Fruit fly (Drosophila melanogaster): ENCODE results near the gene SF2.

Gene SF2

DNA sequence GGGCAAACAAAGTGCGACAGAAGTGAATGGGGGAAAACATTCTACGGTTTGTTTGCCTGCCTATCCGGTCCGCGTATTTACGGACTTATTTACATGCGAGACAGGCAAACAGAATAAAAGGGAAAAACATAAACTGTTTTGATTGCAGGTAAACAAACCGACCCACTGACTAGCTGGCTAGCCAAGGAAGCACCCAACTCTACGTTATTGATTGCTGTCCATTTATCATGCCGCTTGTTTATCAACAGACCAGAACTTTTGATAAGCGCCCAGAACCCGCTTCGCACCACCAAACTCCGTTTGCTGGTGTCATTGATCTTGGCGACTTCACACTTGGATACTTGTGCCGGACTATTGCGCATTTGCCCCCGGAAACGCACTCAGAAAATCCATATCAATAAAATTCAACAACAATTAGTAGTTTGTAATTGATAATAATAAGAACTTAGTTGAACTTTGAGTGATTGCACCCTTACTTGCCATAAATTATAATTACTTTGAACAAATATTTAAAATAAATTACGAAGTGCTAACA is 9.9 kb downstream of the SF2 start (continued):
- TF ChIP-seq CG16813 (GFP tag; IDR thresholded peaks at IDR 0.05; ENCODE audit: partially characterized antibody): no peak
- TF ChIP-seq CG42726 (GFP tag; IDR thresholded peaks at IDR 0.05; ENCODE audit: partially characterized antibody): no peak
- TF ChIP-seq gsb (GFP tag; IDR thresholded peaks at IDR 0.05): peak; percentile 63
- TF ChIP-seq dysf (GFP tag; IDR thresholded peaks at IDR 0.05): peak; percentile 50; the same call in 2 of the 3 replicates
- peak; percentile 45 for TF ChIP-seq CG13424 (tag; optimal IDR thresholded peaks at IDR 0.05)
- TF ChIP-seq Med (GFP tag): peak; percentile 96
- no peak for TF ChIP-seq en (GFP tag; optimal IDR thresholded peaks at IDR 0.05)
- peak; percentile 14 for TF ChIP-seq Asciz (GFP tag; optimal IDR thresholded peaks at IDR 0.05)
- TF ChIP-seq lab (GFP tag; optimal IDR thresholded peaks at IDR 0.05): peak; percentile 88
- peak; percentile 70 for TF ChIP-seq Hey (tag; optimal IDR thresholded peaks at IDR 0.05)
- TF ChIP-seq CG2875 (GFP tag; optimal IDR thresholded peaks at IDR 0.05): peak; percentile 83
- peak in 1 of 2 experiments; percentile 17 for TF ChIP-seq crp (GFP tag; optimal IDR thresholded peaks at IDR 0.05)
- no peak for TF ChIP-seq gcm2 (GFP tag; optimal IDR thresholded peaks at IDR 0.05)
- peak; percentile 73 for TF ChIP-seq wek (GFP tag; optimal IDR thresholded peaks at IDR 0.05)
- TF ChIP-seq dmrt99B (tag; optimal IDR thresholded peaks at IDR 0.05): no peak
- no peak for TF ChIP-seq zf30C (GFP tag; optimal IDR thresholded peaks at IDR 0.05)
- TF ChIP-seq CG30020 (tag; optimal IDR thresholded peaks at IDR 0.05): no peak
- TF ChIP-seq CG13123 (GFP tag; optimal IDR thresholded peaks at IDR 0.05): peak; percentile 81
- peak; percentile 59 for TF ChIP-seq salm (tag; optimal IDR thresholded peaks at IDR 0.05)
- TF ChIP-seq Hand (GFP tag; optimal IDR thresholded peaks at IDR 0.05): no peak
- no peak for TF ChIP-seq tin (GFP tag; optimal IDR thresholded peaks at IDR 0.05)
- TF ChIP-seq CG17359 (tag; optimal IDR thresholded peaks at IDR 0.05): peak; percentile 33
- TF ChIP-seq ftz-f1 (GFP tag; optimal IDR thresholded peaks at IDR 0.05): no peak
- TF ChIP-seq CG6254 (GFP tag; optimal IDR thresholded peaks at IDR 0.05): peak; percentile 66
- peak; percentile 82 for TF ChIP-seq CG11398 (GFP tag; optimal IDR thresholded peaks at IDR 0.05)
- no peak for TF ChIP-seq CG5953 (GFP tag; IDR thresholded peaks at IDR 0.05)
- peak; percentile 78 for TF ChIP-seq Bdp1 (GFP tag; optimal IDR thresholded peaks at IDR 0.05)
- no peak for TF ChIP-seq usp (GFP tag; optimal IDR thresholded peaks at IDR 0.05)
- TF ChIP-seq ase (GFP tag; IDR thresholded peaks at IDR 0.05): 0 out of 3 replicates have a peak, but pooled peaks have one; percentile 12
- TF ChIP-seq CG18764 (GFP tag; optimal IDR thresholded peaks at IDR 0.05): peak; percentile 62
- TF ChIP-seq schlank (tag; optimal IDR thresholded peaks at IDR 0.05): peak; percentile 67
- TF ChIP-seq jumu (GFP tag; optimal IDR thresholded peaks at IDR 0.05): peak; percentile 28
- TF ChIP-seq cas (GFP tag; IDR thresholded peaks at IDR 0.05): no peak
- TF ChIP-seq CG13287 (GFP tag; IDR thresholded peaks at IDR 0.05; ENCODE audit: partially characterized antibody): no peak
- no peak for TF ChIP-seq hth (optimal IDR thresholded peaks at IDR 0.05)
- no peak for TF ChIP-seq Dek (tag; optimal IDR thresholded peaks at IDR 0.05)
- TF ChIP-seq ash1 (GFP tag; optimal IDR thresholded peaks at IDR 0.05): no peak
- peak; percentile 50 for TF ChIP-seq Fer2 (tag; optimal IDR thresholded peaks at IDR 0.05)
- no peak for TF ChIP-seq CG2129 (GFP tag; IDR thresholded peaks at IDR 0.05; ENCODE audit: partially characterized antibody)
- TF ChIP-seq CG6683 (GFP tag; optimal IDR thresholded peaks at IDR 0.05): no peak
- TF ChIP-seq sens (GFP tag): peak; percentile 96
- TF ChIP-seq grau (tag; optimal IDR thresholded peaks at IDR 0.05): peak; percentile 38
- peak; percentile 21 for TF ChIP-seq CG4854 (GFP tag; optimal IDR thresholded peaks at IDR 0.05)
- no peak; the same call in 1 of the 2 replicates for TF ChIP-seq CG6689 (GFP tag; IDR thresholded peaks at IDR 0.05)
- no peak for TF ChIP-seq CG17802 (tag; optimal IDR thresholded peaks at IDR 0.05)
- TF ChIP-seq bigmax (GFP tag; optimal IDR thresholded peaks at IDR 0.05): no peak
- no peak for TF ChIP-seq Dref (GFP tag; IDR thresholded peaks at IDR 0.05)
- TF ChIP-seq Lim3 (GFP tag; IDR thresholded peaks at IDR 0.05): no peak
- peak; percentile 70; the same call in 2 of the 3 replicates for TF ChIP-seq CG3726 (GFP tag; IDR thresholded peaks at IDR 0.05)
